Worm (Caenorhabditis elegans) whole organism, young adult: Measurements from ENCODE around the gene F38B7.3.

Experiments
- B0261.1 ChIP-seq: sonication (generic microtip); optimal IDR thresholded peaks from 2 replicates; lab custom pipeline; 2016; ENCODE audit warnings: mild to moderate bottlenecking, missing genetic modification characterization, moderate library complexity, missing compliant biosample characterization
- F33H1.4 ChIP-seq: fragments of 200-800 bp; sonication (Bioruptor generic); IDR thresholded peaks from 2 replicates; pipeline ENCODE4 v1.3.6; 2022; ENCODE audit warnings: missing genetic modification reagents, missing genetic modification characterization, missing compliant biosample characterization
- ama-1 ChIP-seq, 3 experiments: fragments of 150-350 bp in 1 of 3; sonication (generic microtip) in 2 of 3; optimal IDR thresholded peaks; 2 replicates each; lab custom pipeline; 2014 to 2018; ENCODE audit warnings: missing biosample characterization in 2 of 3, missing genetic modification characterization in 2 of 3, missing genetic modification reagents in 2 of 3
- ceh-100 ChIP-seq: fragments of 200-800 bp; sonication (Bioruptor generic); IDR thresholded peaks from 2 replicates; pipeline ENCODE4 v1.3.6; 2022; ENCODE audit warnings: missing genetic modification reagents, missing genetic modification characterization, missing compliant biosample characterization
- lin-40 ChIP-seq: sonication (generic microtip); optimal IDR thresholded peaks from 2 replicates; lab custom pipeline; 2016; ENCODE audit warnings: missing genetic modification characterization, mild to moderate bottlenecking, missing compliant biosample characterization, missing genotype, missing genetic modification reagents
- nfya-1 ChIP-seq: sonication (generic microtip); optimal IDR thresholded peaks from 2 replicates; lab custom pipeline; 2017; ENCODE audit warnings: antibody characterized with exemption, missing compliant biosample characterization, missing genetic modification characterization, borderline replicate concordance; ENCODE audit not compliant: insufficient read depth
- nhr-90 ChIP-seq: sonication (generic microtip); optimal IDR thresholded peaks from 2 replicates; lab custom pipeline; 2016; ENCODE audit warnings: missing genotype, mild to moderate bottlenecking, missing genetic modification characterization, missing compliant biosample characterization
- rcor-1 ChIP-seq: fragments of 200-800 bp; sonication (Bioruptor generic); IDR thresholded peaks from 2 replicates; pipeline ENCODE4 v1.3.6; 2022; ENCODE audit warnings: missing genetic modification reagents, missing genetic modification characterization, missing compliant biosample characterization
- unc-130 ChIP-seq: sonication (generic microtip); optimal IDR thresholded peaks from 2 replicates; lab custom pipeline; 2016; ENCODE audit warnings: missing genetic modification reagents, missing genetic modification characterization, missing compliant biosample characterization
- unc-62 ChIP-seq: fragments of 150-350 bp; optimal IDR thresholded peaks from 2 replicates; lab custom pipeline; 2014; ENCODE audit warnings: missing biosample characterization, missing genetic modification reagents, missing genetic modification characterization

- TF ChIP-seq lin-40 (tag; lab: Kevin White, UChicago) (no peak), F33H1.4 (GFP tag; lab: Robert Waterston, UW) (no peak), nhr-90 (tag; lab: Kevin White, UChicago) (no peak), rcor-1 (GFP tag; lab: Robert Waterston, UW) (no peak), unc-62 (GFP tag; lab: Kevin White, UChicago) (no peak), B0261.1 (tag; lab: Kevin White, UChicago) (no peak), nfya-1 (no peak), ceh-100 (GFP tag; lab: Robert Waterston, UW) (no peak), ama-1 (optimal IDR thresholded peaks at IDR 0.05; lab: Kevin White, UChicago) (no peak), ama-1 (GFP tag; optimal IDR thresholded peaks at IDR 0.05; lab: Kevin White, UChicago) (no peak), unc-130 (GFP tag; lab: Kevin White, UChicago) (no peak)
Measured at ce11 chrV:11546795-11547194, 2.1 kb upstream of the F38B7.3 start, which contains the start of gene F38B7.11.
